Worm (Caenorhabditis elegans) whole organism, midembryonic: ENCODE data around the gene C14B9.10.

ENCODE experiments used
- tab-1 ChIP-seq: fragments of 200-800 bp; sonication (Bioruptor generic); IDR thresholded peaks from 2 replicates; pipeline ENCODE4 v1.3.6; 2022; ENCODE audit warnings: missing genetic modification characterization, missing compliant biosample characterization
- ztf-23 ChIP-seq: fragments of 200-800 bp; sonication (Bioruptor generic); IDR thresholded peaks from 2 replicates; pipeline ENCODE4 v1.3.6; 2022; ENCODE audit warnings: missing genetic modification reagents, missing genetic modification characterization, missing compliant biosample characterization
- ztf-29 ChIP-seq: fragments of 200-800 bp; sonication (Bioruptor generic); IDR thresholded peaks from 2 replicates; pipeline ENCODE4 v1.3.6; 2022; ENCODE audit warnings: missing genetic modification reagents, missing genetic modification characterization, missing compliant biosample characterization

DNA sequence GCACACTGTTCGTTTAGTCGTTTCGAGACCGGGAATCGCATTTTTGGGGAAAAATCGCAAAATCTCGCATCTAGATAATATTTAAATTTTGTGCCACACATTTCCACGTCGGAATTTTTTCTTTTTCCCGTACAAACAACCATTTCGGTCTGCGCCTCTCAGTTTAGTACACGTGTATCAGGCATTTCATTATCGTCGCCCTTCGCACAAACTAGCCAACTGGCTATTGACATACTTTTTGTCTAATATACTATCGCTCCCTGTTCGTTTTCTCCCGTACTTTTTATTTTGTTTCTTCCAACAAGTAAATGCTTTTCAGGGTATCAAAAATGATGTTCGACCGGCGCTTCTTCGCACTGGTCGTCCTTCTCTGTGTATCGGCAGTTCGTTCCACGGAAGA is 2.7 kb downstream of the C14B9.10 start, which contains the start of gene C14B9.2:
- TF ChIP-seq ztf-29 (GFP tag; lab: Robert Waterston, UW) = no peak
- TF ChIP-seq tab-1 (GFP tag; lab: Robert Waterston, UW) = no peak
- no peak for TF ChIP-seq ztf-23 (GFP tag; lab: Robert Waterston, UW)
